Fruit fly (Drosophila melanogaster): ENCODE results near the gene CG31800.

dm6 chr2L:19063090-19063692 lies 28.8 kb upstream of the CG31800 start, which contains the start of gene Dus4:
- TF ChIP-seq lola (GFP tag; optimal IDR thresholded peaks at IDR 0.05), result no peak
- TF ChIP-seq Hnf4 (GFP tag; optimal IDR thresholded peaks at IDR 0.05), result no peak
- TF ChIP-seq Jra (GFP tag; optimal IDR thresholded peaks at IDR 0.05), result no peak
- TF ChIP-seq usp (GFP tag; optimal IDR thresholded peaks at IDR 0.05), result no peak
- TF ChIP-seq OdsH (GFP tag; optimal IDR thresholded peaks at IDR 0.05), result no peak
- no peak for TF ChIP-seq sv (GFP tag; optimal IDR thresholded peaks at IDR 0.05)

Measured in whole organism, wandering third instar larva.